Fruit fly (Drosophila melanogaster): ENCODE results near the gene CG14645.

- no peak for TF ChIP-seq CG8478 (optimal IDR thresholded peaks at IDR 0.05)
- TF ChIP-seq CTCF (optimal IDR thresholded peaks at IDR 0.05): no peak
Measured at dm6 chr3R:4301485-4301884, 33.4 kb upstream of the CG14645 start.

All from S2 (cell line).